ENCODE assay signal across 1 fruit fly cellular context in the genomic region with DNA sequence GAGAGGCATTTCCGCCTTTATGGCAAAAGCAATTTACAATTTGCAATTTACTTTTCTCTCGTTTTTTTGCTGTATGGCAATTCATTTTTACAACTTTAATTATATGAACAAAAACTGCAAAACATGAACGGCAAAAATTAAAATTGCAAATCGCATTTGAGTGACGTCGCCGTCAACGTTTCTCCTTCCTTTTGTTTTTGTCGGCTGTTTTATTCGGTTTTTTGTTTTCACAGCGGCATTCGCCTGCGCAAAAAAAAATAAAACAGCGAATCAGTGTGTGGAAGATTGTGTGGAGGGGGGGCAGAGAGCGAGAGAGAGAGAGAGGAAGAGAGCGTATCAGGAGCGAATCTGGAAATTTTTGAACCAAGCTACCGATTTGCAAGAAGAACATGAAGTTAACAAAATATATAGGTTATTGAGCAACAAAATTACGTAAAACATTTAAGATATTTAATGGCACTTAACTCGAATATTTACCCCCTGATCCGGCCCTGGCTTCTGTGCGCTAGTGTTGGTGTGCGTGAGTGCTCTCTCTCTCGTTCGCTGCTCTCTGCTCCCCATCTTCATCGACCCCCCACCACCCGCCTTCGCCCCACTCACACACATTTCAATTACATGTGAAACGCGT.
A peak's percentile ranks its signal among the peaks of the same experiment; 100 is the strongest.
TF ChIP-seq lines count a peak whose summit lies in the region.

No protein-coding gene starts in this region.

TF ChIP-seq in whole organism, embryonic, 481 proteins besides CTCF, POLR2A, EP300 and RAD21 (continued from another document and continues in another):
- TF ChIP-seq aop (GFP tag; IDR thresholded peaks at IDR 0.05; lab: Robert Waterston, UW): peak; percentile 96
- peak; percentile 99 for TF ChIP-seq CG16815 (GFP tag; optimal IDR thresholded peaks at IDR 0.05; lab: Kevin White, UChicago)
- TF ChIP-seq tll (GFP tag; optimal IDR thresholded peaks at IDR 0.05; lab: Kevin White, UChicago): peak in 1 of 2 experiments; percentile 20
- peak; percentile 98 for TF ChIP-seq Dip3 (GFP tag; optimal IDR thresholded peaks at IDR 0.05; lab: Kevin White, UChicago)
- peak; percentile 99 for TF ChIP-seq gem (tag; optimal IDR thresholded peaks at IDR 0.05; lab: Kevin White, UChicago)
- TF ChIP-seq Jarid2 (GFP tag; optimal IDR thresholded peaks at IDR 0.05; lab: Kevin White, UChicago): peak; percentile 93
- TF ChIP-seq Sox102F (GFP tag; optimal IDR thresholded peaks at IDR 0.05; lab: Kevin White, UChicago): peak; percentile 99
- TF ChIP-seq Fer2 (tag; optimal IDR thresholded peaks at IDR 0.05; lab: Kevin White, UChicago): peak; percentile 98
- peak; percentile 99 for TF ChIP-seq fd96Cb (tag; optimal IDR thresholded peaks at IDR 0.05; lab: Kevin White, UChicago)
- peak; percentile 98 for TF ChIP-seq CG3281 (GFP tag; optimal IDR thresholded peaks at IDR 0.05; lab: Kevin White, UChicago)
- TF ChIP-seq Antp (GFP tag; optimal IDR thresholded peaks at IDR 0.05; lab: Kevin White, UChicago): peak; percentile 99
- TF ChIP-seq sug (tag; optimal IDR thresholded peaks at IDR 0.05; lab: Kevin White, UChicago): peak; percentile 98
- peak; percentile 89; the same call in 2 of the 4 replicates for TF ChIP-seq chinmo (GFP tag; IDR thresholded peaks at IDR 0.05; lab: Robert Waterston, UW; ENCODE audit: partially characterized antibody)
- peak; percentile 99 for TF ChIP-seq CG2889 (GFP tag; IDR thresholded peaks at IDR 0.05; lab: Robert Waterston, UW)
- TF ChIP-seq ap (GFP tag; IDR thresholded peaks at IDR 0.05; lab: Robert Waterston, UW): peak; percentile 99
- peak; percentile 49 for TF ChIP-seq Sry-β (GFP tag; optimal IDR thresholded peaks at IDR 0.05; lab: Kevin White, UChicago)
- peak; percentile 98 for TF ChIP-seq CG11504 (tag; optimal IDR thresholded peaks at IDR 0.05; lab: Kevin White, UChicago)
- TF ChIP-seq CG8765 (GFP tag; IDR thresholded peaks at IDR 0.05; lab: Robert Waterston, UW): peak; percentile 98
- peak; percentile 92 for TF ChIP-seq CG8281 (tag; optimal IDR thresholded peaks at IDR 0.05; lab: Kevin White, UChicago)
- TF ChIP-seq phol (tag; optimal IDR thresholded peaks at IDR 0.05; lab: Kevin White, UChicago): peak; percentile 97
- peak; percentile 98 for TF ChIP-seq Atf3 (GFP tag; optimal IDR thresholded peaks at IDR 0.05; lab: Kevin White, UChicago)
- peak; percentile 99 for TF ChIP-seq CG34376 (GFP tag; optimal IDR thresholded peaks at IDR 0.05; lab: Kevin White, UChicago)
- TF ChIP-seq lilli (GFP tag; optimal IDR thresholded peaks at IDR 0.05; lab: Kevin White, UChicago): peak; percentile 99
- TF ChIP-seq Rfx (GFP tag; IDR thresholded peaks at IDR 0.05; lab: Robert Waterston, UW): peak; percentile 100
- peak; percentile 97 for TF ChIP-seq CG13123 (GFP tag; optimal IDR thresholded peaks at IDR 0.05; lab: Kevin White, UChicago)
- peak; percentile 82 for TF ChIP-seq CG30020 (tag; optimal IDR thresholded peaks at IDR 0.05; lab: Kevin White, UChicago)
- TF ChIP-seq Lhr (GFP tag; optimal IDR thresholded peaks at IDR 0.05; lab: Kevin White, UChicago): peak; percentile 92
- peak; percentile 99 for TF ChIP-seq CG17612 (GFP tag; IDR thresholded peaks at IDR 0.05; lab: Robert Waterston, UW)
- TF ChIP-seq hkb (optimal IDR thresholded peaks at IDR 0.05; lab: Kevin White, UChicago): no peak
- peak; percentile 99 for TF ChIP-seq hkb (GFP tag; IDR thresholded peaks at IDR 0.05; lab: Robert Waterston, UW)
- TF ChIP-seq dysf (GFP tag; IDR thresholded peaks at IDR 0.05; lab: Robert Waterston, UW): peak; percentile 100
- TF ChIP-seq nerfin-1 (tag; optimal IDR thresholded peaks at IDR 0.05; lab: Kevin White, UChicago): peak; percentile 96
- peak; percentile 98 for TF ChIP-seq zfh2 (GFP tag; optimal IDR thresholded peaks at IDR 0.05; lab: Kevin White, UChicago)
- peak; percentile 95 for TF ChIP-seq ash1 (GFP tag; optimal IDR thresholded peaks at IDR 0.05; lab: Kevin White, UChicago)
- peak; percentile 99 for TF ChIP-seq pum (GFP tag; optimal IDR thresholded peaks at IDR 0.05; lab: Kevin White, UChicago)
- peak; percentile 90 for TF ChIP-seq tio (GFP tag; optimal IDR thresholded peaks at IDR 0.05; lab: Kevin White, UChicago)
- TF ChIP-seq CG4617 (GFP tag; optimal IDR thresholded peaks at IDR 0.05; lab: Kevin White, UChicago; ENCODE audit: borderline replicate concordance): peak; percentile 99
- peak; percentile 96 for TF ChIP-seq CG4854 (GFP tag; optimal IDR thresholded peaks at IDR 0.05; lab: Kevin White, UChicago)
- peak; percentile 97 for TF ChIP-seq Hand (GFP tag; optimal IDR thresholded peaks at IDR 0.05; lab: Kevin White, UChicago)
- TF ChIP-seq lmd (GFP tag; IDR thresholded peaks at IDR 0.05; lab: Robert Waterston, UW): peak; percentile 100
- peak; percentile 99 for TF ChIP-seq chif (GFP tag; optimal IDR thresholded peaks at IDR 0.05; lab: Kevin White, UChicago)
- peak; percentile 95 for TF ChIP-seq Hmx (GFP tag; optimal IDR thresholded peaks at IDR 0.05; lab: Kevin White, UChicago)
- TF ChIP-seq CG13424 (tag; optimal IDR thresholded peaks at IDR 0.05; lab: Kevin White, UChicago): peak; percentile 99
- TF ChIP-seq Asciz (GFP tag; optimal IDR thresholded peaks at IDR 0.05; lab: Kevin White, UChicago): peak; percentile 98
- peak; percentile 98 for TF ChIP-seq CG11695 (GFP tag; IDR thresholded peaks at IDR 0.05; lab: Robert Waterston, UW)
- TF ChIP-seq Atf-2 (GFP tag; optimal IDR thresholded peaks at IDR 0.05; lab: Kevin White, UChicago): peak; percentile 98
- peak; percentile 33 for TF ChIP-seq BEAF-32 (GFP tag; optimal IDR thresholded peaks at IDR 0.05; lab: Kevin White, UChicago)
- peak; percentile 69 for TF ChIP-seq CG7963 (GFP tag; IDR thresholded peaks at IDR 0.05; lab: Robert Waterston, UW; ENCODE audit: partially characterized antibody)
- TF ChIP-seq CG31441 (GFP tag; IDR thresholded peaks at IDR 0.05; lab: Robert Waterston, UW): peak; percentile 97
- peak; percentile 65 for TF ChIP-seq nerfin-2 (GFP tag; IDR thresholded peaks at IDR 0.05; lab: Robert Waterston, UW; ENCODE audit: partially characterized antibody)
- peak; percentile 98 for TF ChIP-seq shn (GFP tag; optimal IDR thresholded peaks at IDR 0.05; lab: Kevin White, UChicago)
- peak; percentile 75; the same call in 2 of the 3 replicates for TF ChIP-seq z (GFP tag; IDR thresholded peaks at IDR 0.05; lab: Robert Waterston, UW)
- TF ChIP-seq Mes4 (GFP tag; optimal IDR thresholded peaks at IDR 0.05; lab: Kevin White, UChicago): peak; percentile 97
- TF ChIP-seq lola (GFP tag; optimal IDR thresholded peaks at IDR 0.05; lab: Kevin White, UChicago): peak in 1 of 3 experiments; percentile 95
- peak; percentile 87 for TF ChIP-seq Nf-YB (GFP tag; optimal IDR thresholded peaks at IDR 0.05; lab: Kevin White, UChicago)
- peak; percentile 99 for TF ChIP-seq CG9609 (GFP tag; optimal IDR thresholded peaks at IDR 0.05; lab: Kevin White, UChicago)
- peak; percentile 99 for TF ChIP-seq CG4424 (GFP tag; optimal IDR thresholded peaks at IDR 0.05; lab: Kevin White, UChicago)
- TF ChIP-seq amos (GFP tag; IDR thresholded peaks at IDR 0.05; lab: Robert Waterston, UW; ENCODE audit: partially characterized antibody): peak; percentile 86; the same call in 1 of the 2 replicates
- TF ChIP-seq Ravus (GFP tag; IDR thresholded peaks at IDR 0.05; lab: Robert Waterston, UW): peak; percentile 98
- TF ChIP-seq CG3838 (GFP tag; optimal IDR thresholded peaks at IDR 0.05; lab: Kevin White, UChicago): peak; percentile 95
- TF ChIP-seq zfh1 (GFP tag; IDR thresholded peaks at IDR 0.05; lab: Robert Waterston, UW): peak; percentile 99
- peak; percentile 73 for TF ChIP-seq MESR4 (GFP tag; optimal IDR thresholded peaks at IDR 0.05; lab: Kevin White, UChicago)
- TF ChIP-seq CG7839 (tag; optimal IDR thresholded peaks at IDR 0.05; lab: Kevin White, UChicago): peak; percentile 99
- peak; percentile 93 for TF ChIP-seq CG31365 (tag; optimal IDR thresholded peaks at IDR 0.05; lab: Kevin White, UChicago)
- TF ChIP-seq Neu2 (GFP tag; optimal IDR thresholded peaks at IDR 0.05; lab: Kevin White, UChicago; ENCODE audit: borderline replicate concordance): peak; percentile 91
- TF ChIP-seq sens (GFP tag; lab: Kevin White, UChicago): peak; percentile 100
- peak; percentile 99 for TF ChIP-seq oc (tag; optimal IDR thresholded peaks at IDR 0.05; lab: Kevin White, UChicago)
- peak; percentile 99 for TF ChIP-seq ab (GFP tag; optimal IDR thresholded peaks at IDR 0.05; lab: Kevin White, UChicago)
- TF ChIP-seq tin (GFP tag; optimal IDR thresholded peaks at IDR 0.05; lab: Kevin White, UChicago): peak; percentile 99
- TF ChIP-seq dimm (GFP tag; IDR thresholded peaks at IDR 0.05; lab: Robert Waterston, UW): peak; percentile 98
- peak; percentile 98 for TF ChIP-seq ham (GFP tag; IDR thresholded peaks at IDR 0.05; lab: Robert Waterston, UW)
- TF ChIP-seq caup (GFP tag; optimal IDR thresholded peaks at IDR 0.05; lab: Kevin White, UChicago; ENCODE audit: severe bottlenecking): peak; percentile 99
- TF ChIP-seq CG8359 (GFP tag; optimal IDR thresholded peaks at IDR 0.05; lab: Kevin White, UChicago; ENCODE audit: borderline replicate concordance): peak; percentile 93
- TF ChIP-seq pb (GFP tag; optimal IDR thresholded peaks at IDR 0.05; lab: Kevin White, UChicago): peak; percentile 98
- TF ChIP-seq nmo (GFP tag; optimal IDR thresholded peaks at IDR 0.05; lab: Kevin White, UChicago): peak; percentile 99
- TF ChIP-seq Six4 (GFP tag; optimal IDR thresholded peaks at IDR 0.05; lab: Kevin White, UChicago): peak; percentile 98
- peak; percentile 92 for TF ChIP-seq Bdp1 (GFP tag; optimal IDR thresholded peaks at IDR 0.05; lab: Kevin White, UChicago)
- TF ChIP-seq CG18476 (GFP tag; optimal IDR thresholded peaks at IDR 0.05; lab: Kevin White, UChicago): peak; percentile 96
- peak; percentile 98 for TF ChIP-seq tup (GFP tag; optimal IDR thresholded peaks at IDR 0.05; lab: Kevin White, UChicago)
- TF ChIP-seq Fer3 (tag; optimal IDR thresholded peaks at IDR 0.05; lab: Kevin White, UChicago): peak; percentile 99
- TF ChIP-seq Dek (tag; optimal IDR thresholded peaks at IDR 0.05; lab: Kevin White, UChicago): peak; percentile 99
- peak; percentile 98 for TF ChIP-seq CG8089 (GFP tag; optimal IDR thresholded peaks at IDR 0.05; lab: Kevin White, UChicago)
- TF ChIP-seq CG3995 (GFP tag; optimal IDR thresholded peaks at IDR 0.05; lab: Kevin White, UChicago): peak; percentile 84
- TF ChIP-seq CG12104 (GFP tag; optimal IDR thresholded peaks at IDR 0.05; lab: Kevin White, UChicago): peak; percentile 96
- TF ChIP-seq luna (GFP tag; optimal IDR thresholded peaks at IDR 0.05; lab: Kevin White, UChicago): peak; percentile 98
- peak; percentile 99 for TF ChIP-seq gce (GFP tag; IDR thresholded peaks at IDR 0.05; lab: Robert Waterston, UW)
- no peak for TF ChIP-seq pan (optimal IDR thresholded peaks at IDR 0.05; lab: Kevin White, UChicago)
- peak in 1 of 2 experiments; percentile 99 for TF ChIP-seq pan (GFP tag; optimal IDR thresholded peaks at IDR 0.05 in 1 of 2, IDR thresholded peaks at IDR 0.05 in 1 of 2)
- TF ChIP-seq HmgZ (tag; optimal IDR thresholded peaks at IDR 0.05; lab: Kevin White, UChicago): peak; percentile 99
- peak; percentile 97 for TF ChIP-seq eyg (GFP tag; optimal IDR thresholded peaks at IDR 0.05; lab: Kevin White, UChicago)
- peak; percentile 95 for TF ChIP-seq CG15514 (GFP tag; optimal IDR thresholded peaks at IDR 0.05; lab: Kevin White, UChicago)
- TF ChIP-seq fd102C (GFP tag; optimal IDR thresholded peaks at IDR 0.05; lab: Kevin White, UChicago): peak; percentile 67
- peak; percentile 100 for TF ChIP-seq sisA (GFP tag; IDR thresholded peaks at IDR 0.05; lab: Robert Waterston, UW)
- peak; percentile 98 for TF ChIP-seq CG6272 (GFP tag; IDR thresholded peaks at IDR 0.05; lab: Robert Waterston, UW)
- peak; percentile 99 for TF ChIP-seq CG5953 (GFP tag; IDR thresholded peaks at IDR 0.05; lab: Robert Waterston, UW)
- TF ChIP-seq NFAT (GFP tag; IDR thresholded peaks at IDR 0.05; lab: Robert Waterston, UW): peak; percentile 100
- peak; percentile 93 for TF ChIP-seq yki (optimal IDR thresholded peaks at IDR 0.05; lab: Kevin White, UChicago)
- TF ChIP-seq CG12769 (tag; optimal IDR thresholded peaks at IDR 0.05; lab: Kevin White, UChicago): peak; percentile 100
- TF ChIP-seq da (GFP tag; optimal IDR thresholded peaks at IDR 0.05; lab: Kevin White, UChicago): peak; percentile 98
- peak; percentile 99 for TF ChIP-seq CG5245 (GFP tag; optimal IDR thresholded peaks at IDR 0.05; lab: Kevin White, UChicago)
- peak; percentile 98 for TF ChIP-seq CG10462 (GFP tag; optimal IDR thresholded peaks at IDR 0.05; lab: Kevin White, UChicago)
- TF ChIP-seq Dip2 (GFP tag; IDR thresholded peaks at IDR 0.05; lab: Robert Waterston, UW): peak; percentile 81
- TF ChIP-seq Tbp (GFP tag; optimal IDR thresholded peaks at IDR 0.05; lab: Kevin White, UChicago): no peak
- TF ChIP-seq CG11723 (GFP tag; optimal IDR thresholded peaks at IDR 0.05; lab: Kevin White, UChicago): peak; percentile 98
- TF ChIP-seq Optix (GFP tag; IDR thresholded peaks at IDR 0.05; lab: Robert Waterston, UW): peak; percentile 99
- peak; percentile 100 for TF ChIP-seq vvl (GFP tag; IDR thresholded peaks at IDR 0.05; lab: Robert Waterston, UW)
- peak; percentile 99 for TF ChIP-seq CG10147 (GFP tag; optimal IDR thresholded peaks at IDR 0.05; lab: Kevin White, UChicago)
- TF ChIP-seq psq (GFP tag; optimal IDR thresholded peaks at IDR 0.05; lab: Kevin White, UChicago): peak; percentile 97
- peak; percentile 99 for TF ChIP-seq peb (GFP tag; IDR thresholded peaks at IDR 0.05; lab: Robert Waterston, UW)
- TF ChIP-seq btn (GFP tag; optimal IDR thresholded peaks at IDR 0.05; lab: Kevin White, UChicago): peak; percentile 97
- TF ChIP-seq CG11696 (GFP tag; IDR thresholded peaks at IDR 0.05; lab: Robert Waterston, UW): peak; percentile 95
- TF ChIP-seq CG33213 (GFP tag; optimal IDR thresholded peaks at IDR 0.05; lab: Kevin White, UChicago): peak; percentile 99
- peak; percentile 99 for TF ChIP-seq Camta (GFP tag; optimal IDR thresholded peaks at IDR 0.05; lab: Kevin White, UChicago)
- peak; percentile 86 for TF ChIP-seq CG4707 (GFP tag; optimal IDR thresholded peaks at IDR 0.05; lab: Kevin White, UChicago)
- peak; percentile 98 for TF ChIP-seq sens-2 (GFP tag; IDR thresholded peaks at IDR 0.05; lab: Robert Waterston, UW)
- peak; percentile 49 for TF ChIP-seq pfk (GFP tag; optimal IDR thresholded peaks at IDR 0.05; lab: Kevin White, UChicago)
- TF ChIP-seq D19B (GFP tag; optimal IDR thresholded peaks at IDR 0.05; lab: Kevin White, UChicago): peak; percentile 95
- TF ChIP-seq toy (GFP tag; IDR thresholded peaks at IDR 0.05; lab: Robert Waterston, UW): peak; percentile 99
- peak; percentile 97 for TF ChIP-seq CG9876 (GFP tag; optimal IDR thresholded peaks at IDR 0.05; lab: Kevin White, UChicago)
- peak; percentile 99 for TF ChIP-seq Meics (GFP tag; optimal IDR thresholded peaks at IDR 0.05; lab: Kevin White, UChicago)
- TF ChIP-seq p53 (GFP tag; optimal IDR thresholded peaks at IDR 0.05; lab: Kevin White, UChicago): peak; percentile 96
- TF ChIP-seq row (GFP tag; IDR thresholded peaks at IDR 0.05; lab: Robert Waterston, UW): peak; percentile 100
